Fruit fly (Drosophila melanogaster) whole organism, embryonic: ENCODE measurements around the gene CG7514.
A peak's percentile ranks its signal among the peaks of the same experiment; 100 is the strongest.

Experiments
- BtbVII ChIP-seq: fragments of 200-800 bp; sonication (Bioruptor generic); optimal IDR thresholded peaks from 3 replicates; lab custom pipeline; 2017; ENCODE audit warnings: missing biosample characterization, mild to moderate bottlenecking, missing genetic modification characterization
- CG10147 ChIP-seq: fragments of 200-800 bp; sonication (Bioruptor generic); optimal IDR thresholded peaks from 2 replicates; lab custom pipeline; 2019; ENCODE audit warnings: missing biosample characterization, mild to moderate bottlenecking, missing genetic modification characterization, moderate library complexity
- CG11085 ChIP-seq: fragments of 200-800 bp; sonication (Bioruptor generic); IDR thresholded peaks from 2 replicates; pipeline ENCODE4 v1.3.6; 2022; ENCODE audit warnings: missing biosample characterization, missing genetic modification characterization
- CG12236 ChIP-seq: fragments of 200-800 bp; sonication (Bioruptor generic); optimal IDR thresholded peaks from 2 replicates; lab custom pipeline; 2016; ENCODE audit warnings: missing biosample characterization, missing genetic modification characterization
- CG13287 ChIP-seq: fragments of 200-800 bp; sonication (Bioruptor generic); IDR thresholded peaks from 2 replicates; pipeline ENCODE4 v1.3.6; 2022; ENCODE audit warnings: missing biosample characterization, missing genetic modification characterization; ENCODE audit not compliant: partially characterized antibody
- CG14014 ChIP-seq: fragments of 200-800 bp; sonication (Bioruptor generic); IDR thresholded peaks from 2 replicates; pipeline ENCODE4 v1.3.6; 2022; ENCODE audit warnings: missing biosample characterization, missing genetic modification characterization
- CG16779 ChIP-seq: fragments of 200-800 bp; sonication (Bioruptor generic); IDR thresholded peaks from 2 replicates; pipeline ENCODE4 v1.3.6; 2022; ENCODE audit warnings: missing biosample characterization, missing genetic modification characterization
- CG18262 ChIP-seq: fragments of 200-800 bp; optimal IDR thresholded peaks from 3 replicates; lab custom pipeline; 2019; ENCODE audit warnings: missing biosample characterization, mild to moderate bottlenecking, missing genetic modification characterization, moderate library complexity
- CG34376 ChIP-seq: fragments of 200-800 bp; sonication (Bioruptor generic); optimal IDR thresholded peaks from 2 replicates; lab custom pipeline; 2018; ENCODE audit warnings: missing biosample characterization, mild to moderate bottlenecking, missing genetic modification characterization
- CG5180 ChIP-seq: fragments of 200-800 bp; sonication (Bioruptor generic); optimal IDR thresholded peaks from 3 replicates; lab custom pipeline; 2017; ENCODE audit warnings: missing biosample characterization, missing genetic modification characterization, mild to moderate bottlenecking, moderate library complexity, missing genetic modification reagents
- CG8290 ChIP-seq, 3 experiments: fragments of 200-800 bp; sonication (Bioruptor generic); optimal IDR thresholded peaks; 2 replicates each; lab custom pipeline; 2016 to 2019; ENCODE audit warnings: missing biosample characterization in 3 of 3, missing genetic modification characterization in 3 of 3, mild to moderate bottlenecking in 2 of 3, moderate library complexity in 1 of 3
- Deaf1 ChIP-seq: fragments of 200-800 bp; optimal IDR thresholded peaks from 3 replicates; lab custom pipeline; 2019; ENCODE audit warnings: missing biosample characterization, mild to moderate bottlenecking, missing genetic modification characterization, moderate library complexity
- Dp ChIP-seq: fragments of 200-800 bp; sonication (Bioruptor generic); optimal IDR thresholded peaks from 2 replicates; lab custom pipeline; 2018; ENCODE audit warnings: missing biosample characterization, mild to moderate bottlenecking, missing genetic modification characterization, moderate library complexity
- GATAe ChIP-seq: fragments of 200-800 bp; sonication (Bioruptor generic); conservative IDR thresholded peaks from 2 replicates; pipeline ENCODE4 v1.3.6; 2022; ENCODE audit warnings: missing biosample characterization, missing genetic modification characterization
- Jarid2 ChIP-seq: fragments of 200-800 bp; sonication (Bioruptor generic); optimal IDR thresholded peaks from 3 replicates; lab custom pipeline; 2017; ENCODE audit warnings: mild to moderate bottlenecking, missing biosample characterization, missing genetic modification reagents, missing genetic modification characterization
- Lpt ChIP-seq: fragments of >200 bp; optimal IDR thresholded peaks from 2 replicates; lab custom pipeline; 2018; ENCODE audit warnings: missing biosample characterization, missing genetic modification characterization
- Med ChIP-seq: fragments of 200-800 bp; sonication (Bioruptor generic); peaks from one replicate; lab custom pipeline; 2016; ENCODE audit warnings: missing biosample characterization, missing genetic modification characterization, mild to moderate bottlenecking, inconsistent platforms, moderate library complexity
- Pdp1 ChIP-seq, 2 experiments: fragments of 200-800 bp; sonication (Bioruptor generic); optimal IDR thresholded peaks; 3 replicates each; lab custom pipeline; 2016; ENCODE audit warnings: missing biosample characterization in 2 of 2, missing genetic modification characterization in 2 of 2, mild to moderate bottlenecking in 1 of 2, moderate library complexity in 1 of 2
- amos ChIP-seq: fragments of 200-800 bp; sonication (Bioruptor generic); IDR thresholded peaks from 2 replicates; pipeline ENCODE4 v1.3.6; 2022; ENCODE audit warnings: missing biosample characterization, missing genetic modification characterization; ENCODE audit not compliant: partially characterized antibody
- cg ChIP-seq: fragments of 200-800 bp; sonication (Bioruptor generic); optimal IDR thresholded peaks from 3 replicates; lab custom pipeline; 2019; ENCODE audit warnings: missing biosample characterization, mild to moderate bottlenecking, missing genetic modification characterization, moderate library complexity
- chinmo ChIP-seq: fragments of 200-800 bp; sonication (Bioruptor generic); IDR thresholded peaks from 4 replicates; pipeline ENCODE4 v1.3.6; 2022; ENCODE audit warnings: missing biosample characterization, missing genetic modification characterization; ENCODE audit not compliant: partially characterized antibody
- crp ChIP-seq, 2 experiments: fragments of 200-800 bp; sonication (Bioruptor generic); optimal IDR thresholded peaks; 2 replicates in 1 of 2; 3 replicates in 1 of 2; lab custom pipeline; 2017; ENCODE audit warnings: missing biosample characterization in 2 of 2, missing genetic modification characterization in 2 of 2, mild to moderate bottlenecking in 1 of 2, moderate library complexity in 1 of 2
- dpn ChIP-seq, 2 experiments: fragments of 200-800 bp; sonication (Bioruptor generic); optimal IDR thresholded peaks; 3 replicates each; lab custom pipeline; 2016; ENCODE audit warnings: missing biosample characterization in 2 of 2, missing genetic modification characterization in 2 of 2
- exex ChIP-seq: fragments of 200-800 bp; sonication (Bioruptor generic); optimal IDR thresholded peaks from 4 replicates; lab custom pipeline; 2018; ENCODE audit warnings: missing biosample characterization, mild to moderate bottlenecking, missing genetic modification characterization, moderate library complexity
- fd96Cb ChIP-seq: fragments of 200-800 bp; sonication (Bioruptor generic); optimal IDR thresholded peaks from 2 replicates; lab custom pipeline; 2018; ENCODE audit warnings: missing biosample characterization, mild to moderate bottlenecking, missing genetic modification characterization, moderate library complexity
- grn ChIP-seq: fragments of 200-800 bp; sonication (Bioruptor generic); optimal IDR thresholded peaks from 3 replicates; lab custom pipeline; 2017; ENCODE audit warnings: missing biosample characterization, missing genetic modification characterization
- gro ChIP-seq: fragments of 200-800 bp; sonication (Bioruptor generic); optimal IDR thresholded peaks from 2 replicates; lab custom pipeline; 2016; ENCODE audit warnings: missing biosample characterization, missing genetic modification characterization
- jumu ChIP-seq: fragments of 200-800 bp; sonication (Bioruptor generic); optimal IDR thresholded peaks from 3 replicates; lab custom pipeline; 2016; ENCODE audit warnings: missing biosample characterization, missing genetic modification characterization
- lab ChIP-seq: fragments of 200-800 bp; sonication (Bioruptor generic); optimal IDR thresholded peaks from 3 replicates; lab custom pipeline; 2017; ENCODE audit warnings: missing biosample characterization, missing genetic modification characterization, mild to moderate bottlenecking, moderate library complexity, missing genetic modification reagents
- sim ChIP-seq: fragments of 200-800 bp; sonication (Bioruptor generic); IDR thresholded peaks from 2 replicates; pipeline ENCODE4 v1.3.6; 2022; ENCODE audit warnings: missing biosample characterization, missing genetic modification characterization
- sna ChIP-seq: fragments of 200-800 bp; sonication (Bioruptor generic); IDR thresholded peaks from 2 replicates; pipeline ENCODE4 v1.3.6; 2022; ENCODE audit warnings: missing biosample characterization, missing genetic modification characterization; ENCODE audit not compliant: partially characterized antibody
- sug ChIP-seq: fragments of 200-800 bp; optimal IDR thresholded peaks from 2 replicates; lab custom pipeline; 2019; ENCODE audit warnings: missing biosample characterization, mild to moderate bottlenecking, missing genetic modification characterization, moderate library complexity
- tin ChIP-seq: fragments of 200-800 bp; sonication (Bioruptor generic); optimal IDR thresholded peaks from 3 replicates; lab custom pipeline; 2016; ENCODE audit warnings: missing biosample characterization, missing genetic modification characterization

The CG7514 gene

dm6 chr3L:4690698-4691097 is 2.1 kb upstream of the CG7514 start (continued):
- TF ChIP-seq Pdp1 (GFP tag; optimal IDR thresholded peaks at IDR 0.05; lab: Kevin White, UChicago) (peak in 1 of 2 experiments; percentile 90), dpn (GFP tag; optimal IDR thresholded peaks at IDR 0.05; lab: Kevin White, UChicago) (peak in 1 of 2 experiments; percentile 41), CG18262 (tag; lab: Kevin White, UChicago) (peak; percentile 35), CG11085 (GFP tag; lab: Robert Waterston, UW) (0 out of 2 replicates have a peak, but pooled peaks have one; percentile 16), CG34376 (GFP tag; lab: Kevin White, UChicago) (no peak)

- no peak for TF ChIP-seq CG10147 (GFP tag; lab: Kevin White, UChicago)
- no peak for TF ChIP-seq Dp
- TF ChIP-seq sna = no peak
- no peak for TF ChIP-seq CG12236 (GFP tag; lab: Kevin White, UChicago)
Measured at dm6 chr3L:4689970-4690369, 1.4 kb upstream of the CG7514 start, which contains the start of gene CG18418. Gene CG18418, minus strand, starts transcription at chr3L:4690070.

dm6 chr3L:4687133-4687532 is 1.4 kb downstream of the CG7514 start, which contains the start of gene axo:
Gene axo, minus strand, starts transcription at chr3L:4687317.
- TF ChIP-seq CG8290 (GFP tag; optimal IDR thresholded peaks at IDR 0.05; lab: Kevin White, UChicago) = no peak
- peak in 1 of 2 experiments; percentile 9 for TF ChIP-seq CG8290 (tag; optimal IDR thresholded peaks at IDR 0.05; lab: Kevin White, UChicago)
- TF ChIP-seq Jarid2 (GFP tag; lab: Kevin White, UChicago) = peak; percentile 20
- TF ChIP-seq CG16779 = no peak
- no peak for TF ChIP-seq Lpt (GFP tag; lab: Kevin White, UChicago)
- TF ChIP-seq cg (GFP tag; lab: Kevin White, UChicago) = no peak
- TF ChIP-seq CG5180 (GFP tag; lab: Kevin White, UChicago) = peak; percentile 55
- no peak for TF ChIP-seq sim (GFP tag; lab: Robert Waterston, UW)
- peak; percentile 57 for TF ChIP-seq Med (GFP tag; lab: Kevin White, UChicago)
- peak in 1 of 2 experiments; percentile 45 for TF ChIP-seq crp (GFP tag; optimal IDR thresholded peaks at IDR 0.05; lab: Kevin White, UChicago)
- 0 out of 2 replicates have a peak, but pooled peaks have one; percentile 9 for TF ChIP-seq amos (GFP tag; lab: Robert Waterston, UW)
- peak; percentile 44 for TF ChIP-seq Deaf1 (tag; lab: Kevin White, UChicago)
- TF ChIP-seq CG13287 (GFP tag; lab: Robert Waterston, UW) = peak; percentile 17; the same call in 1 of the 2 replicates
- no peak for TF ChIP-seq tin
- TF ChIP-seq jumu (GFP tag; lab: Kevin White, UChicago) = no peak
- TF ChIP-seq, all 482 proteins: peak for 8

- peak; percentile 49; the same call in 1 of the 2 replicates for TF ChIP-seq GATAe (GFP tag; lab: Robert Waterston, UW)
- 0 out of 4 replicates have a peak, but pooled peaks have one; percentile 14 for TF ChIP-seq chinmo (GFP tag; lab: Robert Waterston, UW)
- peak; percentile 18 for TF ChIP-seq lab (GFP tag; lab: Kevin White, UChicago)
- TF ChIP-seq CG8290 (GFP tag; optimal IDR thresholded peaks at IDR 0.05; lab: Kevin White, UChicago) = no peak
- peak in 1 of 2 experiments; percentile 14 for TF ChIP-seq CG8290 (tag; optimal IDR thresholded peaks at IDR 0.05; lab: Kevin White, UChicago)
- peak; percentile 72 for TF ChIP-seq sug (tag; lab: Kevin White, UChicago)
- TF ChIP-seq BtbVII = no peak
- 0 out of 2 replicates have a peak, but pooled peaks have one; percentile 31 for TF ChIP-seq CG14014 (GFP tag; lab: Robert Waterston, UW)
- no peak for TF ChIP-seq fd96Cb (tag; lab: Kevin White, UChicago)
- peak; percentile 67 for TF ChIP-seq exex (tag; lab: Kevin White, UChicago)
- no peak for TF ChIP-seq grn (GFP tag; lab: Kevin White, UChicago)
- TF ChIP-seq gro (GFP tag; lab: Kevin White, UChicago) = peak; percentile 12
Measured at dm6 chr3L:4686609-4687008, 2.0 kb downstream of the CG7514 start.
